Worm (Caenorhabditis elegans): Measurements from ENCODE around the gene nhr-142.
"Not testable (repeated sequence)": the region's sequence is repeated elsewhere in the genome, so short reads cannot be mapped to it uniquely, and the experiment has no call there.

The nhr-142 gene

DNA sequence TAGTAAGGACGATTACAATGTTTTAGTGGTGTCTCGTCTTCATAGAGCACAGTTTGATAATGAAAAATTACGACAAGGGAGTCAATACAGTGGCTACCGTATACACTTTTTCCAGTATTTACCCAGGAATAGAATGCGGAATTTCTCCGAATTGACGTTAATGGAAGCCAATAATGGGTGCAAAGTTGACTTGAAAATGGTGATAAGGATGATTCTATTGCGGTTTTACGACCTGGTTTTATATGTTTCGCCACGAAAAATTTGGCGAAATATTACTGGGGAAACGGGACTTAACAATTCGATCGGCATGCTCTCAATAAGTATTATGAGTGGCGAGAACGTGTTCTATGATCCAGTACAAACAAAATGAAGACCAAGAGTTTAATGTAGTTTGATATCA, 29.6 kb upstream of the nhr-142 start:
- TF ChIP-seq dao-5 (tag; optimal IDR thresholded peaks at IDR 0.05), result no peak
- TF ChIP-seq W03F9.2 (tag; optimal IDR thresholded peaks at IDR 0.05), result no peak
- no peak for TF ChIP-seq him-1 (tag; optimal IDR thresholded peaks at IDR 0.05)

DNA sequence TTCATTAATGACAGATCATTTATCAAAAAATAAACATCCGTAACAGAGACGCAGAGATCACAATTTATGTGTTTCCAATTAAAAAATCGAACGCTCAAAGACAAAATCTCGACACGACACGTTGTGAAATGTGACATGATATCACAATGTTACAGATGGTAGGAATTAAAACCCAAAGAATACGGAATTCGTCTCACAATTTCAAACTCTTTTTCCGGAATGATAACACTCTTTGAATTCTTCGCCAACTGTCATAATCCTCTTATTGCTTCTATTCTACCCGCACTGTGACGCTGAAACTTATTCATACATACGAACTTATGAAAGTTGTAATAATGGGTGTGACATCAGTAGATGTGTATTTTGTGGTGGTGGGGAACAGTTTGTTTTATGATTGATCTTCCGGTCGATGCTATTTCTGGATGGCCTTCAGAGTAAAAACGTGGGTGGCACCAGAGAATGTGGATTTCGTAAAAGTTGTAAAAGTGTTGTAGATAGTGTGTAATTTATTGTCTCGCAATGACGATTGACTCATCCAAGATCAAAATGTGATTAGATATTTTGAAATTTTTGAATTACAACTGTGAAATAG, 26.2 kb upstream of the nhr-142 start:
- TF ChIP-seq dao-5 (tag; optimal IDR thresholded peaks at IDR 0.05) (no peak), W03F9.2 (tag; optimal IDR thresholded peaks at IDR 0.05) (no peak), him-1 (tag; optimal IDR thresholded peaks at IDR 0.05) (no peak)

DNA sequence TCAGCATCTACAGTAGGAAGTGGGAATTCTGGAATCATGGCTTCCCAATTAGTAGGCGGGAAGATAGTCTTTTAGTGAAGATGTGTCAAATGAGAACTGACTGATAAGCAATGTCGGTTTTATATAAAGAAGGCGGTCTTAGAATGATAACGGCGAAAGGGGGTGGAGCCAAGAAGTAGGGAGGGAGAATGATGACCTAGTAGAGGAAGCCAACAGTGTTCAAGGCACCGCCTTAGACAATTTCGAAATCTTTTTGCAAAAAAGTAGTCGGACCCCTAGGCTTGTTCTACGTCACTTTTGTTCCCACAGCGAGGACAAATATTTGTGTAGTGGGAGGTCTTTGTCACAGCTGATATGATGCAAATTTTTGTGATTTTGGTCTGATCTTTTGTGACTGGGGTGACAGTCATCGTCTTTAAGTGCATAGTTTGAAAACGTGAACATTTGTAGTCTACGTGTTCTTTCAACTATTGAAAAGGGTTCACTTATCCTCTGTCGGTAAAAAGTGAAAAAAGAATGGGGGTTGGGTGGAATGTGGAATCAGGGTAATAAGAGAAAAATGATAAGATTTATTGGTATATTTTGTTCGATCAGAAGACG, 22.8 kb upstream of the nhr-142 start, which contains the start of gene ZC250.4:
Gene ZC250.4 (minus strand): TSS at position 78 of the 600 bp plus-strand sequence.
- TF ChIP-seq him-1 (tag; optimal IDR thresholded peaks at IDR 0.05), result no peak
- TF ChIP-seq W03F9.2 (tag; optimal IDR thresholded peaks at IDR 0.05), result no peak
- no peak for TF ChIP-seq dao-5 (tag; optimal IDR thresholded peaks at IDR 0.05)

DNA sequence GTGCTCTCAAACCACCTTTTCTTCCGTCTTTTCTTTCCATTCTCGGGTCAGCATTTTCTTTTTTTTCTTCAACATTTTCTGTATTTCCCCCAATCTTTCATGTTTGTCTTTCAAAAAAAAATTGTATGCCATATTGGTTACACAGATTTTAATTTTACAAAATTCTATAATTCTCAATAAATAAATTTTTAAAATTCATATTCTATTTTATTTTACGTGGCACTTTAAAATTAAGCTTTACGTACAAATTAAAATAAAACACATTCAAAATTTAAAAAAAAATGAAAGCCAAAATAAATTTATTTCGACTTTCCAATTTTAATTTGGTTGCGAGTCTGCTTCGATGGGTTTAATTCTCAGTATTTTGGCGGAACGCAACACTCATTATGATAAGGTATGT, 15.1 kb upstream of the nhr-142 start, which contains the start of gene ZC250.5:
Gene ZC250.5 (plus strand): TSS at position 301 of the 400 bp plus-strand sequence.
- TF ChIP-seq dao-5 (tag; optimal IDR thresholded peaks at IDR 0.05) (no peak), him-1 (tag; optimal IDR thresholded peaks at IDR 0.05) (no peak), W03F9.2 (tag; optimal IDR thresholded peaks at IDR 0.05) (no peak)

DNA sequence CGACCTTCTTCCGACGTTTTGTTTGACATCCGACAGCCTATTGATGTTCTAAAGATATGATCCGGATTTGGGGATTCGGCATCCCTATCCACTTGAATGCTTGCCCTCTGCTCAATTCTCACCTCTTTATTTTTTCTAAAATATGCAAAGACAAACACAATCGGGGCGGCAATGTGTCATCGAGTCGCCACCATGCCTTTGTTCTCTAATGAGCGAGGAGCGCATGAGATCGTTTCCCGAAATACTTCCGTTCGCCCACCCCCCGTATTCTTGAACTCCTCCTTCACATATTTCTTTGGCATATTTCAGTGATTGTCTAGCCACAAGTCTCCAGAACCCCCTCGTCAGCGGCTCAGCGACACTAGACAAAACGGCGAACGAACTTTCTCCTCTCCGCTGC, 9.0 kb upstream of the nhr-142 start, which contains the start of gene cyn-17:
Gene cyn-17 (plus strand): TSS at position 301 of the 400 bp plus-strand sequence.
- TF ChIP-seq dao-5 (tag; optimal IDR thresholded peaks at IDR 0.05) (no peak), W03F9.2 (tag; optimal IDR thresholded peaks at IDR 0.05) (no peak), him-1 (tag; optimal IDR thresholded peaks at IDR 0.05) (no peak)

DNA sequence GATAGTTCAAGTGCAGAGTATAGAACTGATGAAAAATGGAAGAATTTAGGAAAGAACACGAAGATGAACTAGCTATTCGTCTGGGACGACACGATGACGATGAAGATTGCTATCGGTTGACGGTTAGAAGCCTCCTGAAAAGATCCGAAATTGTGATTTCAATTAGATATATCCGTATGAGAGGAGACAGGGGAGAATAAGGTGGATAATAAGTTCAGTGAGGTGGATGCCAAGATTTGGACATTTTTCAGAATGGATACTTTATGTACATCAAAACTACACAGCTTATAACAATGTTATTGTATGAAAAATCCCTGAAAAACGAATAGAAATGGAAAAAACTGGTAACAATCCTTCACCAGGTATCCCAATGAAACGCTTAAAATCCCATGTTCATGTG, 7.8 kb upstream of the nhr-142 start, which contains the start of gene nstp-3:
Gene nstp-3 (minus strand): TSS at position 101 of the 400 bp plus-strand sequence.
- TF ChIP-seq him-1 (tag; optimal IDR thresholded peaks at IDR 0.05) (no peak), dao-5 (tag; optimal IDR thresholded peaks at IDR 0.05) (no peak), W03F9.2 (tag; optimal IDR thresholded peaks at IDR 0.05) (no peak)

DNA sequence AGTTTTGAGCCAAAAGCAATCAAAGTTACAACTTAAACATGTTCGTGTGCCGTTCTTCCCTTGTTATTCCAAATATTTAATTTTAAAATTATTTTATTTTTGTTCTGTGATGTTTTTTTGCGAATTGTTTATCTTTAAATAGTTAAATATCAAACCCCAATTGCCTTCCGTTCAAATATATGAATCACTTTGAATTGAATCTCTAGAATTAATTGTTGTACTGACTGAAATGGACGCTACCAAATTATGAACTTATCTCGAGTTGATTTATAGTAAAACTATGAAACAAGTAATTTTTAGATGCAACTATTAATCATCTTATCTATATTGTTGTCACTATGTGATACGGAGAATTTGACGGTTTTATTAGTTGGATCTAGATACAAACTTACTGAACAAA, 1.7 kb upstream of the nhr-142 start, which contains the start of gene ZC250.2:
Gene ZC250.2 (plus strand): TSS at position 301 of the 400 bp plus-strand sequence.
- TF ChIP-seq dao-5 (tag; optimal IDR thresholded peaks at IDR 0.05) (no peak), W03F9.2 (tag; optimal IDR thresholded peaks at IDR 0.05) (no peak), him-1 (tag; optimal IDR thresholded peaks at IDR 0.05) (no peak)

DNA sequence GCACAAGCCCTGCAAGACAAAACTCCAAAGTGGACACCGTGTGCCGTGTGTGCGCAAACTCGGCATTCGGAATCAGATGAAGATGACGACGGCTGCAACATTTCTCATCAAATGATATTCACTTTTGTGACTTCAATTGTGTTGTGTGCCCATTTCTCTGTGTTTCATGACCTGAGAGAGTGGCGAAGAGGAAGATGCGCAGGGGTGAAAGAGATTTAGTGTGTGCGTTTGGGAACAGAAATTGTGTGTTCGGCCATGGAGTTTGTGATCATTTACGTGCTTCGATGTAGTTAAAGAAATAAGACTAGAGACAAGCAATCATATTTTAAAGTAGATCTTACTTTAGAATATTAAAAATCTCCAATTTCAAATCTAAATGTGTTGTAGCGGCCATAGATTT, 1.7 kb downstream of the nhr-142 start:
- TF ChIP-seq him-1 (tag; optimal IDR thresholded peaks at IDR 0.05), result no peak
- TF ChIP-seq W03F9.2 (tag; optimal IDR thresholded peaks at IDR 0.05), result no peak
- TF ChIP-seq dao-5 (tag; optimal IDR thresholded peaks at IDR 0.05), result no peak

DNA sequence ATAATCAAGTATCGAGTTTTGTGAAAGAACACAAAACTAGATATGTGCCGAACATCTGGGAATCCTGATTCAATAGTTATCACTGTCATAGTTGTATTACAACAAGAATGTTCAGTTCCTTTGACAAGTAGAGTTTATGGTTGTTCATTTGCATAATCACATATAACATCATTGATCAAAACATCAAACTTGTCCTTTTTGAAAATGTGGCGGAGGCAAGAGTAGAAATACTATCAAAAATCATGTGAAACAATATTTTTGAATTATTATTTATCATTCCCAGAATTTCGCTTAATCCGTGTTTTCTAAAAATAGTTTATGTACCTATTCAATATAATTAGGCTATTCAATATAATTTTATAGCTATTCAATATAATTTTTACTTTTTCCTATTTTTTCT, 5.0 kb downstream of the nhr-142 start, which contains the start of gene F44E7.7:
Gene F44E7.7 (minus strand): TSS at position 101 of the 400 bp plus-strand sequence.
- TF ChIP-seq dao-5 (tag; optimal IDR thresholded peaks at IDR 0.05) (no peak), him-1 (tag; optimal IDR thresholded peaks at IDR 0.05) (no peak), W03F9.2 (tag; optimal IDR thresholded peaks at IDR 0.05) (no peak)

DNA sequence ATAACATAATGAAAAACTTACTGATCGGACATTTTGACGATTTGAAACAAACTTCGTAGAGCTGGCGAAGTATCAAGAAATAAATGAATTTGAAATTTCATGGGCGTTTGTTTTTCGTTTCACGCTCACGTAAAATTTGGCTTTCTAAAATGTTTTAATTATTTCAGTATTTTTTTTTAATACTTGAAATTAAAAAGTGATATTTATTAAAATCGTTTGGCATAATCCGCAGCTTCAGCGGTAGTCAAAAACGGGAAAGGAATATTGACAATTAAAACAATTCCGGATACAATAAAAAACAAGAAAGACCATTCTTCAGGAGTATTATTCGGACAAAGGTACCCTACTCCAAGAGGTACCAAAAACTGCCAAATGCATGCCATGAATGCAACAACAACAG, 7.7 kb downstream of the nhr-142 start, which contains the start of gene fbxa-183:
Gene fbxa-183 (minus strand): TSS at position 101 of the 400 bp plus-strand sequence.
- TF ChIP-seq dao-5 (tag; optimal IDR thresholded peaks at IDR 0.05) (no peak), him-1 (tag; optimal IDR thresholded peaks at IDR 0.05) (no peak), W03F9.2 (tag; optimal IDR thresholded peaks at IDR 0.05) (no peak)

DNA sequence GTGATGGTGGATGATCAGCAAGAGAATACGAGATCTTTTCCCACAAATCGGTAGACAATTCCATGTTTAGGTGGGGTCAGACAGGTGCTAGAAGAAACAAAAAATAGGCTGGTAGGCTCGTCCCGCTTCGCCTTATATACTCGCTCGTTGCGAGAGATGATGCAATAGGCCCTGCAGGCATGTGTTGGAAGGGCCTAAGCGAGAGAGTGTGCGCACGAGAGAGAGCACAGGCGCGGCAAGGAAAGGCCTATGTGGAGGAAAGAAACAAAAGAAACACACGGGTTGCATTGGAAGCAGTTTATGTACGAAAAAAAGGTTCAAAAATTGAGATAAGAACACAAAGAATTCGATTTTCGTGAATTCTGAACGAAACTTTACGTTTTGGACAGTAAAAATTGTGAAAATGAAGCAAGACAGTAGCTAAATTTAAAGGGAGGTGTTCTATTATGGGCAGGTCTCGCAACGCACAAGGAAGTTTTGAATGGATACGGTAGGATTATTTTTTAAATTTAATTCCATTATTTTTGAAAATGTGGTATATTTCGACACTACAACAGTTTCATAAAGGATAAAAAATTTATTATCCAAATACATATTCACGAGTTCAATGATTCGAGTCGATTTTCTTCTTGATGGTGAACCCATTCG, 9.5 kb downstream of the nhr-142 start, which contains the start of gene F44E7.5:
Gene F44E7.5 (minus strand): TSS at position 210 of the 648 bp plus-strand sequence.
- no peak for TF ChIP-seq dao-5 (tag; optimal IDR thresholded peaks at IDR 0.05)
- TF ChIP-seq W03F9.2 (tag; optimal IDR thresholded peaks at IDR 0.05), result peak; percentile 50

DNA sequence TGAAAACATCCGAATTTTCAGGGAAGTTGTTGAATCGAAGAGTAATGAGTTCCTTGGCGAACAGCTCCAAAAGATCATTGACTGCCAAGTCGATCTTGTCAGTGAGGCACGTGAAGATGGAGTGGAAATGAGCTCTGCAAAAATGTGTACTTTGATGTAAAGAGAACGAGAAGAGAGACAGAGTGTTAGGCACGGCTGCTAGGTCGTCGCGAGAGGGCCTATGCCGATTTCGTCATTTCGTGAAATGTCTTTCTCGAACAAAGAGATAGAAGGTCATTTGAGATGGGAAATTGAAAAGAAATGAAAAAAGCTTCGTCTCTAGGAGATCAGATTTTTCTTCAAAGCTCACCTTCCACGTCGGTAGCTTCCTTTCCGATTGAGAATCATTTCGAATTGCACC, 10.4 kb downstream of the nhr-142 start:
- TF ChIP-seq dao-5 (tag; optimal IDR thresholded peaks at IDR 0.05), result no peak
- no peak for TF ChIP-seq him-1 (tag; optimal IDR thresholded peaks at IDR 0.05)
- TF ChIP-seq W03F9.2 (tag; optimal IDR thresholded peaks at IDR 0.05), result no peak

DNA sequence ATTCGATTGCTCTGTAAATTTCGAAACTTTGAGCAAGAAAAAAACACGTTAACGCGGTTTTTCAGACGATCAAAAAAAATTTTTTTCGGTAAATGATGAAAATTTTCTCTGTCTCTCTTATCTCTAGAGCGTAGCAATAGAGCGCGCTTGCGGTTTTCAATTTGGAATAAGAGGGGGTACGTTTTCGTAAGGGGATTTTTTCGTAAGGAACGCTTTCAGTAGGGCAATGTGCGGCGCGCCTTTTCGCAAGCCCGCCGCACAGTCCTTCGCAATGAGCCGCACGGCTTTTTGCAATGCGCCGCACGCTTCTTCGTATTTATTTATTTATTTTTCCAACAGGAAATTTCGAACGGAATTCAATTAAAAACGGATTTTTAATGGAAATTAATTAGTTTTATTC, 13.4 kb downstream of the nhr-142 start, which contains the start of gene F44E7.4:
Gene F44E7.4 (minus strand): TSS at position 13 of the 400 bp plus-strand sequence.
- not testable (repeated sequence) for TF ChIP-seq dao-5, W03F9.2, him-1 (tag; optimal IDR thresholded peaks at IDR 0.05)

DNA sequence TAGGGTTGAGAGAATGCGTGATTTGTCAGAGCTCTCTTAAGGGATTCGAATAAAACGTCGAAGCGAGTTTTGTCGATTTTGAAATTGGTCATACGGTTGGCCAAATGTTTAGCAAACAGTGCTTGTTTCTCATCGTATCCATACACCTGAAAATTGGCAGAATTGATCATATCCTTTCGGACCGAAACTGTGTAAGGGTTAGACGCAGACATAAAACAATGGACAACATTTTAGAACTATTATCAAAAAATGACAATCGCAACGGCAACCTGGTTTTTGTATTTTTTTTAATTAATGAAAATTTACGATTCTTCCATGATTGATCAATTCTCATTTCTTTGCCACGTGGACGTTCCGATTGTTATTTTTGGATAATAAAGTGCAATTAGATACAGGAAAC, 16.2 kb downstream of the nhr-142 start:
- no peak for TF ChIP-seq dao-5 (tag; optimal IDR thresholded peaks at IDR 0.05)
- TF ChIP-seq W03F9.2 (tag; optimal IDR thresholded peaks at IDR 0.05), result no peak
- TF ChIP-seq him-1 (tag; optimal IDR thresholded peaks at IDR 0.05), result no peak

Measured in whole organism, L4/young adult.